Worm (Caenorhabditis elegans) whole organism, L3 larva: ENCODE data around the gene srg-41.

ENCODE experiments used
- daf-12 ChIP-seq: fragments of 150-350 bp; optimal IDR thresholded peaks from 2 replicates; lab custom pipeline; 2014; ENCODE audit warnings: missing biosample characterization, missing genetic modification reagents, missing genetic modification characterization
- fkh-10 ChIP-seq: sonication (generic microtip); optimal IDR thresholded peaks from 2 replicates; lab custom pipeline; 2017; ENCODE audit warnings: missing biosample characterization, missing genetic modification reagents, missing genetic modification characterization
- lin-15B ChIP-seq: fragments of 150-350 bp; optimal IDR thresholded peaks from 2 replicates; lab custom pipeline; 2014; ENCODE audit warnings: missing biosample characterization, missing genetic modification characterization
- nhr-28 ChIP-seq: fragments of 150-350 bp; optimal IDR thresholded peaks from 2 replicates; lab custom pipeline; 2014; ENCODE audit warnings: missing biosample characterization, missing genetic modification characterization
- nhr-76 ChIP-seq: fragments of 150-350 bp; sonication (generic microtip); optimal IDR thresholded peaks from 5 replicates; lab custom pipeline; 2014; ENCODE audit warnings: missing biosample characterization, missing genetic modification characterization
- skn-1 ChIP-seq: fragments of 150-350 bp; optimal IDR thresholded peaks from 2 replicates; lab custom pipeline; 2014; ENCODE audit warnings: missing biosample characterization, missing genetic modification characterization

ce11 chrV:11177577-11177976 is 15.9 kb upstream of the srg-41 start, which contains the start of gene gpa-1:
- TF ChIP-seq nhr-76 (tag; lab: Kevin White, UChicago) (no peak), lin-15B (no peak), skn-1 (tag; lab: Kevin White, UChicago) (no peak), nhr-28 (tag; lab: Kevin White, UChicago) (no peak), daf-12 (no peak), fkh-10 (GFP tag; lab: Kevin White, UChicago) (no peak)
